Fruit fly (Drosophila melanogaster) whole organism, embryonic: ENCODE data around the gene Aasdh.

Experiments used
- Adf1 ChIP-seq: fragments of 200-800 bp; sonication (Bioruptor generic); IDR thresholded peaks from 2 replicates; pipeline ENCODE4 v1.3.6; 2022; ENCODE audit warnings: missing biosample characterization, missing genetic modification characterization
- CG12155 ChIP-seq: fragments of 200-800 bp; sonication (Bioruptor generic); optimal IDR thresholded peaks from 3 replicates; lab custom pipeline; 2016; ENCODE audit warnings: missing biosample characterization, missing genetic modification characterization
- CG13624 ChIP-seq: fragments of 200-800 bp; sonication (Bioruptor generic); optimal IDR thresholded peaks from 2 replicates; lab custom pipeline; 2016; ENCODE audit warnings: missing biosample characterization, missing genetic modification characterization
- CG13894 ChIP-seq: fragments of 200-800 bp; sonication (Bioruptor generic); optimal IDR thresholded peaks from 3 replicates; lab custom pipeline; 2018; ENCODE audit warnings: missing biosample characterization, mild to moderate bottlenecking, missing genetic modification characterization, moderate library complexity
- CG1603 ChIP-seq: fragments of 200-800 bp; sonication (Bioruptor generic); optimal IDR thresholded peaks from 2 replicates; lab custom pipeline; 2019; ENCODE audit warnings: missing biosample characterization, mild to moderate bottlenecking, missing genetic modification characterization, moderate library complexity
- CG1792 ChIP-seq: fragments of 200-800 bp; sonication (Bioruptor generic); optimal IDR thresholded peaks from 2 replicates; lab custom pipeline; 2016; ENCODE audit warnings: missing biosample characterization, missing genetic modification characterization
- CG18476 ChIP-seq: fragments of 200-800 bp; sonication (Bioruptor generic); optimal IDR thresholded peaks from 2 replicates; lab custom pipeline; 2016; ENCODE audit warnings: missing biosample characterization, mild to moderate bottlenecking, missing genetic modification characterization
- CG2120 ChIP-seq: fragments of 200-800 bp; sonication (Bioruptor generic); optimal IDR thresholded peaks from 3 replicates; lab custom pipeline; 2016; ENCODE audit warnings: missing biosample characterization, missing genetic modification characterization
- CG31441 ChIP-seq: fragments of 200-800 bp; sonication (Bioruptor generic); IDR thresholded peaks from 2 replicates; pipeline ENCODE4 v1.3.6; 2022; ENCODE audit warnings: missing biosample characterization, missing genetic modification characterization
- CG3281 ChIP-seq: fragments of 200-800 bp; sonication (Bioruptor generic); optimal IDR thresholded peaks from 3 replicates; lab custom pipeline; 2017; ENCODE audit warnings: missing biosample characterization, mild to moderate bottlenecking, missing genetic modification characterization
- CG34224 ChIP-seq: fragments of 200-800 bp; sonication (Bioruptor generic); IDR thresholded peaks from 3 replicates; pipeline ENCODE4 v1.3.6; 2022; ENCODE audit warnings: missing biosample characterization, missing genetic modification characterization; ENCODE audit not compliant: partially characterized antibody
- CG4282 ChIP-seq: fragments of 200-800 bp; sonication (Bioruptor generic); optimal IDR thresholded peaks from 2 replicates; lab custom pipeline; 2016; ENCODE audit warnings: missing biosample characterization, missing genetic modification characterization
- CG4360 ChIP-seq: fragments of 200-800 bp; sonication (Bioruptor generic); IDR thresholded peaks from 2 replicates; pipeline ENCODE4 v1.3.6; 2022; ENCODE audit warnings: missing biosample characterization, missing genetic modification characterization
- CG4404 ChIP-seq: fragments of 200-800 bp; sonication (Bioruptor generic); IDR thresholded peaks from 2 replicates; pipeline ENCODE4 v1.3.6; 2022; ENCODE audit warnings: missing biosample characterization, missing genetic modification characterization
- CG4617 ChIP-seq: fragments of 200-800 bp; sonication (Bioruptor generic); optimal IDR thresholded peaks from 3 replicates; lab custom pipeline; 2016; ENCODE audit warnings: missing biosample characterization, missing genetic modification characterization, borderline replicate concordance
- CG6683 ChIP-seq: fragments of 200-800 bp; sonication (Bioruptor generic); optimal IDR thresholded peaks from 2 replicates; lab custom pipeline; 2017; ENCODE audit warnings: missing biosample characterization, mild to moderate bottlenecking, missing genetic modification characterization, missing genetic modification reagents
- CG6689 ChIP-seq: fragments of 200-800 bp; sonication (Bioruptor generic); IDR thresholded peaks from 2 replicates; pipeline ENCODE4 v1.3.6; 2022; ENCODE audit warnings: missing biosample characterization, missing genetic modification characterization
- CG9797 ChIP-seq: fragments of 200-800 bp; sonication (Bioruptor generic); optimal IDR thresholded peaks from 3 replicates; lab custom pipeline; 2018; ENCODE audit warnings: missing biosample characterization, mild to moderate bottlenecking, missing genetic modification characterization
- CrebB ChIP-seq: fragments of 200-800 bp; sonication (Bioruptor generic); optimal IDR thresholded peaks from 3 replicates; lab custom pipeline; 2018; ENCODE audit warnings: missing biosample characterization, mild to moderate bottlenecking, missing genetic modification characterization
- D19B ChIP-seq: fragments of 200-800 bp; sonication (Bioruptor generic); optimal IDR thresholded peaks from 2 replicates; lab custom pipeline; 2017; ENCODE audit warnings: missing biosample characterization, mild to moderate bottlenecking, missing genetic modification characterization
- Doc2 ChIP-seq: fragments of 200-800 bp; sonication (Bioruptor generic); IDR thresholded peaks from 2 replicates; pipeline ENCODE4 v1.3.6; 2022; ENCODE audit warnings: missing biosample characterization, missing genetic modification characterization
- Dref ChIP-seq: fragments of 200-800 bp; sonication (Bioruptor generic); IDR thresholded peaks from 2 replicates; pipeline ENCODE4 v1.3.6; 2022; ENCODE audit warnings: missing biosample characterization, missing genetic modification characterization
- E2f2 ChIP-seq: fragments of 200-800 bp; sonication (Bioruptor generic); IDR thresholded peaks from 2 replicates; pipeline ENCODE4 v1.3.6; 2022; ENCODE audit warnings: missing biosample characterization, missing genetic modification characterization
- Elba2 ChIP-seq: fragments of 200-800 bp; sonication (Bioruptor generic); optimal IDR thresholded peaks from 3 replicates; lab custom pipeline; 2016; ENCODE audit warnings: missing biosample characterization, missing genetic modification characterization
- Ets65A ChIP-seq: fragments of 200-800 bp; sonication (Bioruptor generic); peaks from one replicate; lab custom pipeline; 2016; ENCODE audit warnings: missing biosample characterization, missing genetic modification characterization
- Fer1 ChIP-seq: fragments of 200-800 bp; sonication (Bioruptor generic); optimal IDR thresholded peaks from 2 replicates; lab custom pipeline; 2017; ENCODE audit warnings: missing biosample characterization, mild to moderate bottlenecking, missing genetic modification characterization
- Fer2 ChIP-seq: fragments of 200-800 bp; sonication (Bioruptor generic); optimal IDR thresholded peaks from 2 replicates; lab custom pipeline; 2018; ENCODE audit warnings: missing biosample characterization, mild to moderate bottlenecking, missing genetic modification characterization, moderate library complexity
- Gsc ChIP-seq: fragments of 200-800 bp; sonication (Bioruptor generic); IDR thresholded peaks from 2 replicates; pipeline ENCODE4 v1.3.6; 2022; ENCODE audit warnings: missing biosample characterization, missing genetic modification characterization
- HHEX ChIP-seq: fragments of 200-800 bp; sonication (Bioruptor generic); optimal IDR thresholded peaks from 3 replicates; lab custom pipeline; 2017; ENCODE audit warnings: missing biosample characterization, mild to moderate bottlenecking, missing genetic modification characterization, missing genetic modification reagents
- Jarid2 ChIP-seq: fragments of 200-800 bp; sonication (Bioruptor generic); optimal IDR thresholded peaks from 3 replicates; lab custom pipeline; 2017; ENCODE audit warnings: mild to moderate bottlenecking, missing biosample characterization, missing genetic modification reagents, missing genetic modification characterization
- MESR4 ChIP-seq: fragments of 200-800 bp; sonication (Bioruptor generic); optimal IDR thresholded peaks from 2 replicates; lab custom pipeline; 2018; ENCODE audit warnings: missing biosample characterization, mild to moderate bottlenecking, missing genetic modification characterization, moderate library complexity
- Oli ChIP-seq: fragments of 200-800 bp; sonication (Bioruptor generic); optimal IDR thresholded peaks from 2 replicates; lab custom pipeline; 2018; ENCODE audit warnings: missing biosample characterization, mild to moderate bottlenecking, missing genetic modification characterization, moderate library complexity
- Rx ChIP-seq: fragments of 200-800 bp; sonication (Bioruptor generic); IDR thresholded peaks from 2 replicates; pipeline ENCODE4 v1.3.6; 2022; ENCODE audit warnings: missing biosample characterization, missing genetic modification characterization
- cas ChIP-seq: fragments of 200-800 bp; sonication (Bioruptor generic); IDR thresholded peaks from 2 replicates; pipeline ENCODE4 v1.3.6; 2022; ENCODE audit warnings: missing biosample characterization, missing genetic modification characterization
- ci ChIP-seq: fragments of 200-800 bp; sonication (Bioruptor generic); IDR thresholded peaks from 3 replicates; pipeline ENCODE4 v1.3.6; 2022; ENCODE audit warnings: missing biosample characterization, missing genetic modification characterization
- crp ChIP-seq, 2 experiments: fragments of 200-800 bp; sonication (Bioruptor generic); optimal IDR thresholded peaks; 2 replicates in 1 of 2; 3 replicates in 1 of 2; lab custom pipeline; 2017; ENCODE audit warnings: missing biosample characterization in 2 of 2, missing genetic modification characterization in 2 of 2, mild to moderate bottlenecking in 1 of 2, moderate library complexity in 1 of 2
- cwo ChIP-seq: fragments of 200-800 bp; sonication (Bioruptor generic); optimal IDR thresholded peaks from 3 replicates; lab custom pipeline; 2017; ENCODE audit warnings: missing biosample characterization, missing genetic modification characterization, mild to moderate bottlenecking, moderate library complexity, missing genetic modification reagents
- her ChIP-seq: fragments of 200-800 bp; sonication (Bioruptor generic); optimal IDR thresholded peaks from 2 replicates; lab custom pipeline; 2016; ENCODE audit warnings: missing biosample characterization, missing genetic modification characterization
- jing ChIP-seq: fragments of 200-800 bp; sonication (Bioruptor generic); optimal IDR thresholded peaks from 2 replicates; lab custom pipeline; 2018; ENCODE audit warnings: missing biosample characterization, mild to moderate bottlenecking, missing genetic modification characterization
- kay ChIP-seq: fragments of 200-800 bp; sonication (Bioruptor generic); optimal IDR thresholded peaks from 2 replicates; lab custom pipeline; 2016; ENCODE audit warnings: missing biosample characterization, missing genetic modification characterization
- pho ChIP-seq: fragments of 200-800 bp; sonication (Bioruptor generic); optimal IDR thresholded peaks from 2 replicates; lab custom pipeline; 2016; ENCODE audit warnings: missing biosample characterization, missing genetic modification characterization
- shn ChIP-seq: fragments of 200-800 bp; sonication (Bioruptor generic); optimal IDR thresholded peaks from 3 replicates; lab custom pipeline; 2016; ENCODE audit warnings: missing biosample characterization, missing genetic modification characterization
- slou ChIP-seq: fragments of 200-800 bp; sonication (Bioruptor generic); optimal IDR thresholded peaks from 3 replicates; lab custom pipeline; 2016; ENCODE audit warnings: missing biosample characterization, missing genetic modification characterization
- sr ChIP-seq: fragments of 200-800 bp; sonication (Bioruptor generic); IDR thresholded peaks from 3 replicates; pipeline ENCODE4 v1.3.6; 2022; ENCODE audit warnings: missing biosample characterization, missing genetic modification characterization
- trh ChIP-seq: fragments of 200-800 bp; sonication (Bioruptor generic); optimal IDR thresholded peaks from 2 replicates; lab custom pipeline; 2016; ENCODE audit warnings: missing biosample characterization, missing genetic modification characterization
- tup ChIP-seq: fragments of 200-800 bp; sonication (Bioruptor generic); optimal IDR thresholded peaks from 2 replicates; lab custom pipeline; 2016; ENCODE audit warnings: missing biosample characterization, mild to moderate bottlenecking, missing genetic modification characterization, moderate library complexity
- usp ChIP-seq: fragments of >200 bp; optimal IDR thresholded peaks from 2 replicates; lab custom pipeline; 2017; ENCODE audit warnings: missing biosample characterization, missing genetic modification characterization
- zen2 ChIP-seq: fragments of 200-800 bp; sonication (Bioruptor generic); IDR thresholded peaks from 3 replicates; pipeline ENCODE4 v1.3.6; 2022; ENCODE audit warnings: missing biosample characterization, missing genetic modification characterization; ENCODE audit not compliant: partially characterized antibody

Gene Aasdh

DNA sequence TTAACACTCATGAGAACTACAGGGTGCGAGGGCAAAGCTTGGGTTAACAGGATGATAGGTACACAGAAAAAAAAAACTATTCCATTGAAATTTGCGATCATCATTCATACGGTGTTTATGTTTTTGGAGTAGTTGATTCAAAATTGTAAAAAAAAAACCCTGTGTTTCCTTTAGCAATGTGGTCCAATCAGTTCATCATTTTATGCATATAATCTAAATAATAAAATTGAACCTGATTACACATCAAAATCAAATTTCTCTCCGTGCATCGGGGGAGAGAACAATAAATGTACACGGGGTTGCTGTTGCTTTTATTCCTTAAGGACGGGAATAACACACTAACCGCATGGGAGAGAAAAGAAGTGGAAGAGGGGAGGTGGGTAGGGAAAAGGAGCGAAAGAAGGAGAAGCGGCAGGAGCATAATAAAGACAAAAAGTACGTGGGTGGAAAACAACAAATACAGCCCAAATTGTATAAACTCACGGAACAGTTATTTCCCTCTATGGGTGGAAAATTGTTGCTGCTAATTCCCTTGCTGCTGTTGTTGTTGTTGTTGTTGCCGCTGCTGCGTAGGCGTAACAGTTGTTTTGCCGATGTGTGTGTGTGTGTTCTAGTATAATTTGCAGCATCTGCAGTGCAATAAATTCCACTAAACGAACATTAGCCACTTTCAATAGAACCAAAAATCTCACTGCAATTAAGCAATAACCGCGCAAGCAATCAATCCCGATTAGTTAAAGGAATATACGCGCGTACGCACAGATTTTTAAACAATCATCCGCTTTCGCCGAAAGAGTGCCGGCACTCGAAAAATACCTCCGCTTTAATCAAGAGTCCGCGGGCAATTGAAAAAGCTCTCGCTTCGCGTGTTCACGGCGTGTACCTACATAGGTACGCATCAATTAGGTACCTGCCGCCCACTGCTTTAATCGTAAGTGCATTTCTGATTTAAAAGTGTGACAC, 14.0 kb upstream of the Aasdh start, which contains the start of gene Agpat2 (continued):
- TF ChIP-seq cas (GFP tag; lab: Robert Waterston, UW) (peak; percentile 74), trh (peak; percentile 45), jing (peak; percentile 67), CG4360 (peak; percentile 87), CG4282 (peak; percentile 34), CG34224 (no peak), shn (peak; percentile 76), CG1603 (tag; lab: Kevin White, UChicago) (peak; percentile 76), CG9797 (GFP tag; lab: Kevin White, UChicago) (no peak), CG2120 (peak; percentile 93), pho (peak; percentile 65), cwo (peak; percentile 83), Jarid2 (GFP tag; lab: Kevin White, UChicago) (peak; percentile 74), CG13894 (tag; lab: Kevin White, UChicago) (peak; percentile 78), zen2 (GFP tag; lab: Robert Waterston, UW) (no peak), tup (GFP tag; lab: Kevin White, UChicago) (peak; percentile 71), slou (GFP tag; lab: Kevin White, UChicago) (peak; percentile 86), Doc2 (GFP tag; lab: Robert Waterston, UW) (peak; percentile 30; the same call in 1 of the 2 replicates), CG6689 (peak; percentile 77), usp (GFP tag; lab: Kevin White, UChicago) (no peak), CG13624 (GFP tag; lab: Kevin White, UChicago) (peak; percentile 82), CG4404 (GFP tag; lab: Robert Waterston, UW) (peak; percentile 58), CG4617 (GFP tag; lab: Kevin White, UChicago) (peak; percentile 31), Fer2 (tag; lab: Kevin White, UChicago) (peak; percentile 72), E2f2 (GFP tag; lab: Robert Waterston, UW) (peak; percentile 31; the same call in 1 of the 2 replicates), MESR4 (peak; percentile 12), CrebB (tag; lab: Kevin White, UChicago) (peak; percentile 68), CG3281 (peak; percentile 87), Adf1 (GFP tag; lab: Robert Waterston, UW) (peak; percentile 20; the same call in 1 of the 2 replicates), Rx (GFP tag; lab: Robert Waterston, UW) (peak; percentile 46; the same call in 1 of the 2 replicates), Ets65A (GFP tag; lab: Kevin White, UChicago) (peak; percentile 96), CG31441 (peak; percentile 88), Elba2 (GFP tag; lab: Kevin White, UChicago) (no peak), kay (GFP tag; lab: Kevin White, UChicago) (peak; percentile 62), Dref (GFP tag; lab: Robert Waterston, UW) (no peak), her (GFP tag; lab: Kevin White, UChicago) (peak; percentile 57), sr (GFP tag; lab: Robert Waterston, UW) (0 out of 3 replicates have a peak, but pooled peaks have one; percentile 9), Fer1 (GFP tag; lab: Kevin White, UChicago) (peak; percentile 90), D19B (peak; percentile 66), CG6683 (GFP tag; lab: Kevin White, UChicago) (peak; percentile 76), CG12155 (peak; percentile 70), crp (GFP tag; optimal IDR thresholded peaks at IDR 0.05; lab: Kevin White, UChicago) (peak in 1 of 2 experiments; percentile 38), Gsc (GFP tag; lab: Robert Waterston, UW) (no peak), CG1792 (GFP tag; lab: Kevin White, UChicago) (peak; percentile 49), CG18476 (GFP tag; lab: Kevin White, UChicago) (peak; percentile 85), ci (GFP tag; lab: Robert Waterston, UW) (peak; percentile 87), HHEX (peak; percentile 83), Oli (tag; lab: Kevin White, UChicago) (peak; percentile 88)
